Fruit fly (Drosophila melanogaster) whole organism, embryonic: ENCODE data around the gene CG3198.

ENCODE experiments used
- B-H2 ChIP-seq: fragments of 200-800 bp; sonication (Bioruptor generic); optimal IDR thresholded peaks from 2 replicates; lab custom pipeline; 2018; ENCODE audit warnings: missing biosample characterization, mild to moderate bottlenecking, missing genetic modification characterization
- CG12391 ChIP-seq: fragments of 200-800 bp; sonication (Bioruptor generic); optimal IDR thresholded peaks from 3 replicates; lab custom pipeline; 2018; ENCODE audit warnings: missing biosample characterization, mild to moderate bottlenecking, missing genetic modification characterization, moderate library complexity
- CG2889 ChIP-seq: fragments of 200-800 bp; sonication (Bioruptor generic); IDR thresholded peaks from 3 replicates; pipeline ENCODE4 v1.3.6; 2022; ENCODE audit warnings: missing biosample characterization, missing genetic modification characterization
- CG34376 ChIP-seq: fragments of 200-800 bp; sonication (Bioruptor generic); optimal IDR thresholded peaks from 2 replicates; lab custom pipeline; 2018; ENCODE audit warnings: missing biosample characterization, mild to moderate bottlenecking, missing genetic modification characterization
- Side ChIP-seq: fragments of 200-800 bp; sonication (Bioruptor generic); optimal IDR thresholded peaks from 2 replicates; lab custom pipeline; 2016; ENCODE audit warnings: missing biosample characterization, missing genetic modification characterization

dm6 chrX:6708580-6709199 lies 34.9 kb upstream of the CG3198 start:
- TF ChIP-seq CG34376 (GFP tag; lab: Kevin White, UChicago) (no peak), CG12391 (tag; lab: Kevin White, UChicago) (no peak), CG2889 (GFP tag; lab: Robert Waterston, UW) (no peak), B-H2 (GFP tag; lab: Kevin White, UChicago) (peak; percentile 24), Side (no peak)
